Fruit fly (Drosophila melanogaster): ENCODE data around the gene CG34375.

The CG34375 gene

dm6 chr3R:23036321-23036720 lies 26.0 kb upstream of the CG34375 start:
- TF ChIP-seq CG4617 (GFP tag; optimal IDR thresholded peaks at IDR 0.05; ENCODE audit: borderline replicate concordance), result no peak
- TF ChIP-seq Elba2 (GFP tag; optimal IDR thresholded peaks at IDR 0.05), result no peak
- TF ChIP-seq CG2678 (tag; optimal IDR thresholded peaks at IDR 0.05), result no peak
- no peak for TF ChIP-seq jigr1 (GFP tag; IDR thresholded peaks at IDR 0.05)
- no peak for TF ChIP-seq Hsf (GFP tag; optimal IDR thresholded peaks at IDR 0.05)
- peak; percentile 4 for TF ChIP-seq CoRest (tag; optimal IDR thresholded peaks at IDR 0.05)
- 0 out of 3 replicates have a peak, but pooled peaks have one; percentile 23 for TF ChIP-seq CG17361 (GFP tag; IDR thresholded peaks at IDR 0.05)
- no peak for TF ChIP-seq Dfd (GFP tag; optimal IDR thresholded peaks at IDR 0.05)
- TF ChIP-seq Bteb2 (GFP tag; optimal IDR thresholded peaks at IDR 0.05), result no peak
- TF ChIP-seq HmgD (GFP tag; optimal IDR thresholded peaks at IDR 0.05), result no peak
- no peak for TF ChIP-seq CG16863 (GFP tag; optimal IDR thresholded peaks at IDR 0.05)
- no peak for TF ChIP-seq CG12155 (GFP tag; optimal IDR thresholded peaks at IDR 0.05)
- no peak for TF ChIP-seq phol (tag; optimal IDR thresholded peaks at IDR 0.05)
- no peak for TF ChIP-seq MBD-R2 (GFP tag; IDR thresholded peaks at IDR 0.05)
- no peak for TF ChIP-seq chn (GFP tag; optimal IDR thresholded peaks at IDR 0.05)
- TF ChIP-seq zfh2 (GFP tag; optimal IDR thresholded peaks at IDR 0.05), result no peak
- TF ChIP-seq Doc3 (GFP tag; IDR thresholded peaks at IDR 0.05; ENCODE audit: partially characterized antibody), result no peak
- no peak for TF ChIP-seq MESR4 (GFP tag; optimal IDR thresholded peaks at IDR 0.05)
- no peak for TF ChIP-seq Myb (GFP tag; optimal IDR thresholded peaks at IDR 0.05)
- TF ChIP-seq CG11560 (tag; IDR thresholded peaks at IDR 0.05), result no peak
- no peak for TF ChIP-seq dati (GFP tag; IDR thresholded peaks at IDR 0.05)
- TF ChIP-seq CG16779 (GFP tag; IDR thresholded peaks at IDR 0.05), result no peak
- TF ChIP-seq esg (GFP tag; conservative IDR thresholded peaks at IDR 0.05), result no peak
- TF ChIP-seq CG1024 (GFP tag; IDR thresholded peaks at IDR 0.05), result no peak
- TF ChIP-seq CG12104 (GFP tag; optimal IDR thresholded peaks at IDR 0.05), result no peak
- TF ChIP-seq Nf-YB (GFP tag; optimal IDR thresholded peaks at IDR 0.05), result no peak
- no peak for TF ChIP-seq ftz-f1 (GFP tag; optimal IDR thresholded peaks at IDR 0.05)
- no peak for TF ChIP-seq dysf (GFP tag; IDR thresholded peaks at IDR 0.05)
- TF ChIP-seq hkb (optimal IDR thresholded peaks at IDR 0.05), result no peak
- TF ChIP-seq hkb (GFP tag; IDR thresholded peaks at IDR 0.05), result no peak
- TF ChIP-seq Doc2 (GFP tag; IDR thresholded peaks at IDR 0.05), result no peak
- TF ChIP-seq CG18262 (tag; optimal IDR thresholded peaks at IDR 0.05), result peak; percentile 42
- peak; percentile 86 for TF ChIP-seq D19A (tag; optimal IDR thresholded peaks at IDR 0.05)
- TF ChIP-seq CG4730 (GFP tag; IDR thresholded peaks at IDR 0.05), result no peak
- TF ChIP-seq stwl (tag; optimal IDR thresholded peaks at IDR 0.05), result no peak
- TF ChIP-seq H2.0 (GFP tag; IDR thresholded peaks at IDR 0.05), result no peak
- no peak for TF ChIP-seq cato (GFP tag; optimal IDR thresholded peaks at IDR 0.05; ENCODE audit: borderline replicate concordance)
- no peak for TF ChIP-seq CG4707 (GFP tag; optimal IDR thresholded peaks at IDR 0.05)
- no peak for TF ChIP-seq Awh (GFP tag; IDR thresholded peaks at IDR 0.05)
- no peak for TF ChIP-seq CG6254 (GFP tag; optimal IDR thresholded peaks at IDR 0.05)
- TF ChIP-seq br (optimal IDR thresholded peaks at IDR 0.05), result no peak
- TF ChIP-seq CG7963 (GFP tag; IDR thresholded peaks at IDR 0.05; ENCODE audit: partially characterized antibody), result no peak
- peak; percentile 28 for TF ChIP-seq gem (tag; optimal IDR thresholded peaks at IDR 0.05)
- TF ChIP-seq NC2β (GFP tag; optimal IDR thresholded peaks at IDR 0.05), result no peak
- TF ChIP-seq dmrt11E (tag; optimal IDR thresholded peaks at IDR 0.05), result peak; percentile 33
- no peak for TF ChIP-seq ham (GFP tag; IDR thresholded peaks at IDR 0.05)
- no peak for TF ChIP-seq tio (GFP tag; optimal IDR thresholded peaks at IDR 0.05)
- no peak for TF ChIP-seq Mad (GFP tag; optimal IDR thresholded peaks at IDR 0.05)
- no peak for TF ChIP-seq bowl (GFP tag; IDR thresholded peaks at IDR 0.05)
- TF ChIP-seq Max (GFP tag; optimal IDR thresholded peaks at IDR 0.05), result no peak
- TF ChIP-seq CG8089 (GFP tag; optimal IDR thresholded peaks at IDR 0.05), result no peak
- no peak for TF ChIP-seq btn (GFP tag; optimal IDR thresholded peaks at IDR 0.05)
- no peak for TF ChIP-seq Ets65A (GFP tag)
- TF ChIP-seq shn (GFP tag; optimal IDR thresholded peaks at IDR 0.05), result no peak
